Worm (Caenorhabditis elegans): ENCODE measurements around the gene gpa-5.

The gpa-5 gene

ce11 chrX:2140610-2141009 is 19.7 kb upstream of the gpa-5 start:
- TF ChIP-seq C34F6.9 (tag; optimal IDR thresholded peaks at IDR 0.05) (peak; percentile 16), nhr-129 (tag; optimal IDR thresholded peaks at IDR 0.05) (peak; percentile 25), unc-55 (GFP tag; optimal IDR thresholded peaks at IDR 0.05) (peak; percentile 45), sma-9 (GFP tag; optimal IDR thresholded peaks at IDR 0.05) (peak; percentile 9), sma-9 (tag; optimal IDR thresholded peaks at IDR 0.05) (no peak), snpc-4 (tag; optimal IDR thresholded peaks at IDR 0.05) (no peak), Y55F3AM.14 (GFP tag; optimal IDR thresholded peaks at IDR 0.05) (no peak)

- TF ChIP-seq F13H6.1 (tag; optimal IDR thresholded peaks at IDR 0.05): peak; percentile 68
- peak; percentile 44 for TF ChIP-seq nhr-129 (tag; optimal IDR thresholded peaks at IDR 0.05)
- no peak for TF ChIP-seq ztf-4 (tag; optimal IDR thresholded peaks at IDR 0.05)
- no peak for TF ChIP-seq ztf-1 (GFP tag; conservative IDR thresholded peaks at IDR 0.05)
- TF ChIP-seq peb-1 (tag; optimal IDR thresholded peaks at IDR 0.05): no peak
- peak; percentile 26 for TF ChIP-seq C34F6.9 (tag; optimal IDR thresholded peaks at IDR 0.05)
- TF ChIP-seq sma-9 (GFP tag; optimal IDR thresholded peaks at IDR 0.05): peak; percentile 55
- no peak for TF ChIP-seq sma-9 (tag; optimal IDR thresholded peaks at IDR 0.05)
- TF ChIP-seq nhr-12 (tag; optimal IDR thresholded peaks at IDR 0.05): no peak
- peak in 1 of 2 experiments; percentile 30 for TF ChIP-seq lsy-2 (tag; optimal IDR thresholded peaks at IDR 0.05)
- peak; percentile 23 for TF ChIP-seq nhr-6 (tag; optimal IDR thresholded peaks at IDR 0.05)
- no peak for TF ChIP-seq elt-3 (tag; optimal IDR thresholded peaks at IDR 0.05)
Observed at ce11 chrX:2138923-2139322, 18.1 kb upstream of the gpa-5 start.

ce11 chrX:2136937-2137336 is 16.1 kb upstream of the gpa-5 start:
- TF ChIP-seq nhr-12 (tag; optimal IDR thresholded peaks at IDR 0.05): no peak
- TF ChIP-seq lsy-2 (tag; optimal IDR thresholded peaks at IDR 0.05): no peak
- TF ChIP-seq unc-55 (GFP tag; optimal IDR thresholded peaks at IDR 0.05): no peak
- no peak for TF ChIP-seq ceh-16 (tag; optimal IDR thresholded peaks at IDR 0.05)
- TF ChIP-seq elt-3 (tag; optimal IDR thresholded peaks at IDR 0.05): no peak
- no peak for TF ChIP-seq nhr-11 (tag; optimal IDR thresholded peaks at IDR 0.05)
- TF ChIP-seq nhr-77 (tag; optimal IDR thresholded peaks at IDR 0.05): no peak
- TF ChIP-seq dmd-4 (tag; optimal IDR thresholded peaks at IDR 0.05): peak; percentile 30
- no peak for TF ChIP-seq sma-3 (GFP tag; optimal IDR thresholded peaks at IDR 0.05)

- TF ChIP-seq nhr-237 (tag; optimal IDR thresholded peaks at IDR 0.05): no peak
- no peak for TF ChIP-seq R02D3.7 (tag; optimal IDR thresholded peaks at IDR 0.05)
Observed at ce11 chrX:2131650-2132049, 10.8 kb upstream of the gpa-5 start, which contains the start of gene F53B1.9. TSS of gene F53B1.9 (minus strand) at chrX:2131844.

ce11 chrX:2130141-2130540 is 9.3 kb upstream of the gpa-5 start, which contains the start of gene F53B1.8:
TSS of gene F53B1.8 (minus strand) at chrX:2130241.
- no peak for TF ChIP-seq crh-2 (tag; optimal IDR thresholded peaks at IDR 0.05)
- TF ChIP-seq R02D3.7 (tag; optimal IDR thresholded peaks at IDR 0.05): no peak
- TF ChIP-seq snpc-4 (tag; optimal IDR thresholded peaks at IDR 0.05): no peak
- TF ChIP-seq nhr-23 (tag; optimal IDR thresholded peaks at IDR 0.05): no peak
- TF ChIP-seq C34F6.9 (tag; optimal IDR thresholded peaks at IDR 0.05): no peak
- TF ChIP-seq nhr-12 (tag; optimal IDR thresholded peaks at IDR 0.05): no peak
- TF ChIP-seq mdl-1 (tag; optimal IDR thresholded peaks at IDR 0.05): no peak
- no peak for TF ChIP-seq fos-1 (tag; optimal IDR thresholded peaks at IDR 0.05)
- no peak for TF ChIP-seq ceh-16 (tag; optimal IDR thresholded peaks at IDR 0.05)
- TF ChIP-seq lin-13 (GFP tag; optimal IDR thresholded peaks at IDR 0.05): no peak
- TF ChIP-seq nhr-21 (tag; optimal IDR thresholded peaks at IDR 0.05): no peak
- TF ChIP-seq dmd-4 (tag; optimal IDR thresholded peaks at IDR 0.05): no peak

ce11 chrX:2118162-2118561 is 2.7 kb downstream of the gpa-5 start, which contains the start of gene swip-10:
TSS of gene swip-10 (minus strand) at chrX:2118262.
- TF ChIP-seq lsy-2 (tag; optimal IDR thresholded peaks at IDR 0.05): no peak
- TF ChIP-seq lin-13 (GFP tag; optimal IDR thresholded peaks at IDR 0.05): no peak
- TF ChIP-seq elt-1 (tag; optimal IDR thresholded peaks at IDR 0.05): no peak
- TF ChIP-seq mab-5 (tag; optimal IDR thresholded peaks at IDR 0.05): no peak
- TF ChIP-seq nhr-129 (tag; optimal IDR thresholded peaks at IDR 0.05): no peak
- TF ChIP-seq zag-1 (tag; optimal IDR thresholded peaks at IDR 0.05): no peak
- TF ChIP-seq nhr-12 (tag; optimal IDR thresholded peaks at IDR 0.05): no peak
- TF ChIP-seq ZK546.5 (tag; optimal IDR thresholded peaks at IDR 0.05): no peak
- TF ChIP-seq unc-39 (tag; optimal IDR thresholded peaks at IDR 0.05): no peak
- TF ChIP-seq snpc-4 (tag; optimal IDR thresholded peaks at IDR 0.05): no peak
- no peak for TF ChIP-seq unc-62 (GFP tag; optimal IDR thresholded peaks at IDR 0.05)

Measured in whole organism, L2 larva.